Fruit fly (Drosophila melanogaster): Measurements from ENCODE around the gene MESR3.

DNA sequence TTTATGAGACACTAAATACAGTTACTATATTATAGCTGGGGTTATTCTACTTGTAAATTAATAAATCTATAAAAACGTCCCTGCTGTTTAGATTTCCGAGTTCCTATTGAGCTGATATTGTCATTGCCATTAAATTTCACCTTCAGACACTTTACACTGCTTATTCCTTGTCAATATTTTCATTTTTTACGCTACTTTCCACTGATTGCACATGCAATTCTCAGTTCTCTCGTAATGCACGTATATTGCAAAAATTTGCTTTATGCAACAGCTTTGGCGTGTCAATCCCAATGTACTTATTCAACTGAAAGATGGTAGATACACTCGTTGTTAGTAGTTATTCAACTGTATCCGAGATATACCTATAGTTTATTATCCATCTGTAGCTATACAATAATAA, 15.3 kb downstream of the MESR3 start:
- TF ChIP-seq CG8478 (optimal IDR thresholded peaks at IDR 0.05) (no peak), CTCF (optimal IDR thresholded peaks at IDR 0.05) (no peak)

Data from S2 (cell line).